Fruit fly (Drosophila melanogaster) whole organism, wandering third instar larva: ENCODE data around the gene HLH3B.
A peak's percentile ranks its signal among the peaks of the same experiment; 100 is the strongest.

Experiments used
- Abd-B ChIP-seq: fragments of >200 bp; optimal IDR thresholded peaks from 2 replicates; lab custom pipeline; 2017; ENCODE audit warnings: missing biosample characterization, missing genetic modification characterization
- CG32264 ChIP-seq: fragments of 200-800 bp; sonication (Bioruptor generic); optimal IDR thresholded peaks from 2 replicates; lab custom pipeline; 2016; ENCODE audit warnings: missing biosample characterization, missing genetic modification characterization
- CG9705 ChIP-seq: fragments of 200-800 bp; sonication (Bioruptor generic); optimal IDR thresholded peaks from 2 replicates; lab custom pipeline; 2018; ENCODE audit warnings: missing biosample characterization, mild to moderate bottlenecking, missing genetic modification characterization
- CrebA ChIP-seq: fragments of 200-800 bp; sonication (Bioruptor generic); optimal IDR thresholded peaks from 2 replicates; lab custom pipeline; 2016; ENCODE audit warnings: missing biosample characterization, mild to moderate bottlenecking, missing genetic modification characterization, borderline replicate concordance
- Dfd ChIP-seq: fragments of >200 bp; optimal IDR thresholded peaks from 2 replicates; lab custom pipeline; 2017; ENCODE audit warnings: missing biosample characterization, missing genetic modification characterization
- Dif ChIP-seq: fragments of 200-275, 200-300 bp; sonication (Bioruptor generic); optimal IDR thresholded peaks from 2 replicates; lab custom pipeline; 2018; ENCODE audit warnings: missing biosample characterization, missing genetic modification characterization; ENCODE audit not compliant: partially characterized antibody
- GATAd ChIP-seq: sonication (Bioruptor generic); optimal IDR thresholded peaks from 2 replicates; lab custom pipeline; 2016; ENCODE audit warnings: missing biosample characterization, missing genetic modification characterization
- HLH106 ChIP-seq: fragments of 200-800 bp; optimal IDR thresholded peaks from 3 replicates; lab custom pipeline; 2019; ENCODE audit warnings: missing biosample characterization, mild to moderate bottlenecking, missing genetic modification characterization, moderate library complexity
- Hnf4 ChIP-seq: fragments of 200-800 bp; sonication (Bioruptor generic); optimal IDR thresholded peaks from 2 replicates; lab custom pipeline; 2016; ENCODE audit warnings: missing biosample characterization, mild to moderate bottlenecking, missing genetic modification characterization
- Hr78 ChIP-seq: fragments of >200 bp; optimal IDR thresholded peaks from 2 replicates; lab custom pipeline; 2017; ENCODE audit warnings: missing biosample characterization, missing genetic modification characterization
- Hr83 ChIP-seq: fragments of 200-300 bp; sonication (Bioruptor generic); optimal IDR thresholded peaks from 2 replicates; lab custom pipeline; 2016; ENCODE audit warnings: missing biosample characterization, mild to moderate bottlenecking, missing genetic modification characterization, moderate library complexity; ENCODE audit not compliant: poor library complexity, severe bottlenecking
- Jra ChIP-seq: sonication (Bioruptor generic); optimal IDR thresholded peaks from 2 replicates; lab custom pipeline; 2016; ENCODE audit warnings: missing biosample characterization, missing genetic modification characterization
- Mio ChIP-seq: sonication (Bioruptor generic); optimal IDR thresholded peaks from 2 replicates; lab custom pipeline; 2016; ENCODE audit warnings: missing biosample characterization, missing genetic modification characterization
- Myc ChIP-seq: fragments of >200 bp; optimal IDR thresholded peaks from 2 replicates; lab custom pipeline; 2017
- N ChIP-seq: fragments of >200 bp; optimal IDR thresholded peaks from 2 replicates; lab custom pipeline; 2018; ENCODE audit warnings: missing biosample characterization, missing external identifiers, missing genetic modification characterization
- OdsH ChIP-seq: fragments of 200-800 bp; sonication (Bioruptor generic); optimal IDR thresholded peaks from 2 replicates; lab custom pipeline; 2016; ENCODE audit warnings: missing biosample characterization, mild to moderate bottlenecking, missing genetic modification characterization
- Rel ChIP-seq, 2 experiments: fragments of 200-800 bp; sonication (Bioruptor generic) in 1 of 2; optimal IDR thresholded peaks; 2 replicates in 1 of 2; 3 replicates in 1 of 2; lab custom pipeline; 2016 to 2019; ENCODE audit warnings: mild to moderate bottlenecking in 2 of 2, missing biosample characterization in 2 of 2, missing genetic modification characterization in 2 of 2, moderate library complexity in 1 of 2
- Sp1 ChIP-seq: fragments of 200-800 bp; sonication (Bioruptor generic); optimal IDR thresholded peaks from 3 replicates; lab custom pipeline; 2019; ENCODE audit warnings: missing biosample characterization, mild to moderate bottlenecking, missing genetic modification characterization, moderate library complexity
- Vsx2 ChIP-seq: fragments of 200-300, 225-300 bp; sonication (Bioruptor generic); optimal IDR thresholded peaks from 2 replicates; lab custom pipeline; 2018; ENCODE audit warnings: missing biosample characterization, missing genetic modification characterization; ENCODE audit not compliant: partially characterized antibody
- br ChIP-seq: fragments of 200-800 bp; sonication (Bioruptor generic); optimal IDR thresholded peaks from 2 replicates; lab custom pipeline; 2016; ENCODE audit warnings: missing biosample characterization, missing genetic modification characterization
- brk ChIP-seq: fragments of 200-800 bp; sonication (Bioruptor generic); optimal IDR thresholded peaks from 2 replicates; lab custom pipeline; 2016; ENCODE audit warnings: missing biosample characterization, mild to moderate bottlenecking, missing genetic modification characterization
- dl ChIP-seq, 2 experiments: fragments of 175-275, 200-275 bp in 1 of 2; fragments of 200-275 bp in 1 of 2; sonication (Bioruptor generic); optimal IDR thresholded peaks; lab custom pipeline; 2018; ENCODE audit warnings: mild to moderate bottlenecking in 2 of 2, missing biosample characterization in 2 of 2, missing genetic modification characterization in 2 of 2, moderate library complexity in 2 of 2; ENCODE audit not compliant: partially characterized antibody in 2 of 2, insufficient read depth in 1 of 2
- dmrt93B ChIP-seq: fragments of 200-800 bp; sonication (Bioruptor generic); optimal IDR thresholded peaks from 2 replicates; lab custom pipeline; 2018; ENCODE audit warnings: missing biosample characterization, mild to moderate bottlenecking, missing genetic modification characterization
- dsf ChIP-seq: sonication (Bioruptor generic); optimal IDR thresholded peaks from 2 replicates; lab custom pipeline; 2016; ENCODE audit warnings: missing biosample characterization, missing genetic modification characterization, borderline replicate concordance
- ey ChIP-seq: fragments of 200-800 bp; sonication (Bioruptor generic); optimal IDR thresholded peaks from 2 replicates; lab custom pipeline; 2016; ENCODE audit warnings: missing biosample characterization, missing genetic modification characterization
- foxo ChIP-seq, 2 experiments: fragments of 200-800 bp; sonication (Bioruptor generic); optimal IDR thresholded peaks; 2 replicates in 1 of 2; 3 replicates in 1 of 2; lab custom pipeline; 2016 to 2017; ENCODE audit warnings: missing biosample characterization in 2 of 2, missing genetic modification characterization in 2 of 2
- fru ChIP-seq: fragments of 200-800 bp; sonication (Bioruptor generic); optimal IDR thresholded peaks from 3 replicates; lab custom pipeline; 2016; ENCODE audit warnings: missing biosample characterization, mild to moderate bottlenecking, missing genetic modification characterization
- h ChIP-seq: fragments of 200-800 bp; sonication (Bioruptor generic); optimal IDR thresholded peaks from 3 replicates; lab custom pipeline; 2016; ENCODE audit warnings: missing biosample characterization, mild to moderate bottlenecking, missing genetic modification characterization
- jim ChIP-seq: fragments of 175-275, 200-325 bp; sonication (Bioruptor generic); optimal IDR thresholded peaks from 2 replicates; lab custom pipeline; 2016; ENCODE audit warnings: missing biosample characterization, mild to moderate bottlenecking, missing genetic modification characterization
- lola ChIP-seq: fragments of >200 bp; optimal IDR thresholded peaks from 2 replicates; lab custom pipeline; 2017; ENCODE audit warnings: missing biosample characterization, missing genetic modification characterization
- pan ChIP-seq: fragments of >200 bp; optimal IDR thresholded peaks from 2 replicates; lab custom pipeline; 2017
- psq ChIP-seq: fragments of 200-800 bp; sonication (Bioruptor generic); optimal IDR thresholded peaks from 3 replicates; lab custom pipeline; 2017; ENCODE audit warnings: missing biosample characterization, mild to moderate bottlenecking, missing genetic modification characterization, moderate library complexity
- rgr ChIP-seq: fragments of 200-800 bp; sonication (Bioruptor generic); optimal IDR thresholded peaks from 3 replicates; lab custom pipeline; 2016; ENCODE audit warnings: missing biosample characterization, mild to moderate bottlenecking, missing genetic modification characterization
- sage ChIP-seq: fragments of 200-800 bp; sonication (Bioruptor generic); optimal IDR thresholded peaks from 2 replicates; lab custom pipeline; 2016; ENCODE audit warnings: missing biosample characterization, mild to moderate bottlenecking, missing genetic modification characterization
- sv ChIP-seq: fragments of 200-800 bp; sonication (Bioruptor generic); optimal IDR thresholded peaks from 3 replicates; lab custom pipeline; 2016; ENCODE audit warnings: missing biosample characterization, missing genetic modification characterization
- tai ChIP-seq: sonication (Bioruptor generic); optimal IDR thresholded peaks from 2 replicates; lab custom pipeline; 2016; ENCODE audit warnings: missing biosample characterization, missing genetic modification characterization
- usp ChIP-seq: fragments of >200 bp; optimal IDR thresholded peaks from 2 replicates; lab custom pipeline; 2017; ENCODE audit warnings: missing biosample characterization, missing genetic modification characterization
- woc ChIP-seq: sonication (Bioruptor generic); optimal IDR thresholded peaks from 2 replicates; lab custom pipeline; 2016; ENCODE audit warnings: missing biosample characterization, mild to moderate bottlenecking, missing genetic modification characterization

The HLH3B gene

dm6 chrX:2642484-2643379, 38.8 kb downstream of the HLH3B start:
- TF ChIP-seq ey (no peak), pan (lab: Kevin White, UChicago) (no peak), jim (GFP tag; lab: Kevin White, UChicago) (no peak), Jra (GFP tag; lab: Kevin White, UChicago) (no peak), woc (GFP tag; lab: Kevin White, UChicago) (no peak), Hr78 (GFP tag; lab: Kevin White, UChicago) (no peak), CG9705 (no peak), h (peak; percentile 53), Myc (lab: Kevin White, UChicago) (no peak), br (GFP tag; lab: Kevin White, UChicago) (no peak), foxo (GFP tag; optimal IDR thresholded peaks at IDR 0.05; lab: Kevin White, UChicago) (peak in 1 of 2 experiments; percentile 17), lola (no peak), GATAd (GFP tag; lab: Kevin White, UChicago) (peak; percentile 67), Vsx2 (GFP tag; lab: Kevin White, UChicago) (peak; percentile 82), Sp1 (GFP tag; lab: Kevin White, UChicago) (peak; percentile 19), CG32264 (no peak), N (GFP tag; lab: Kevin White, UChicago) (peak; percentile 79), Hnf4 (GFP tag; lab: Kevin White, UChicago) (peak; percentile 2), Mio (GFP tag; lab: Kevin White, UChicago) (no peak), Rel (GFP tag; optimal IDR thresholded peaks at IDR 0.05; lab: Kevin White, UChicago) (peak; percentile 43), Rel (tag; optimal IDR thresholded peaks at IDR 0.05; lab: Kevin White, UChicago) (no peak), dsf (GFP tag; lab: Kevin White, UChicago) (no peak), Dfd (no peak), CrebA (no peak), rgr (GFP tag; lab: Kevin White, UChicago) (peak; percentile 7), psq (GFP tag; lab: Kevin White, UChicago) (peak; percentile 84), Abd-B (GFP tag; lab: Kevin White, UChicago) (no peak), HLH106 (tag; lab: Kevin White, UChicago) (peak; percentile 17), sage (GFP tag; lab: Kevin White, UChicago) (peak; percentile 8), fru (GFP tag; lab: Kevin White, UChicago) (no peak), Dif (GFP tag; lab: Kevin White, UChicago) (peak; percentile 96), brk (GFP tag; lab: Kevin White, UChicago) (no peak), tai (GFP tag; lab: Kevin White, UChicago) (no peak), dmrt93B (no peak), usp (GFP tag; lab: Kevin White, UChicago) (no peak), Hr83 (GFP tag; lab: Kevin White, UChicago) (peak; percentile 32), dl (GFP tag; optimal IDR thresholded peaks at IDR 0.05; lab: Kevin White, UChicago; ENCODE audit: insufficient read depth in 1 of 2, partially characterized antibody in 2 of 2) (peak; percentile 95), OdsH (GFP tag; lab: Kevin White, UChicago) (peak; percentile 29), sv (GFP tag; lab: Kevin White, UChicago) (no peak)

dm6 chrX:2638646-2639045, 42.9 kb downstream of the HLH3B start:
- TF ChIP-seq brk (GFP tag; lab: Kevin White, UChicago) (no peak), sv (GFP tag; lab: Kevin White, UChicago) (peak; percentile 8), Mio (GFP tag; lab: Kevin White, UChicago) (no peak), fru (GFP tag; lab: Kevin White, UChicago) (peak; percentile 6), woc (GFP tag; lab: Kevin White, UChicago) (no peak), Jra (GFP tag; lab: Kevin White, UChicago) (no peak), ey (peak; percentile 1), lola (no peak), N (GFP tag; lab: Kevin White, UChicago) (no peak), Dfd (no peak), br (GFP tag; lab: Kevin White, UChicago) (no peak), h (peak; percentile 18), foxo (GFP tag; optimal IDR thresholded peaks at IDR 0.05; lab: Kevin White, UChicago) (peak in 1 of 2 experiments; percentile 8)
